Worm (Caenorhabditis elegans) whole organism, L2 larva: ENCODE data around the gene F33D4.4.

Experiments
- lin-39 ChIP-seq: fragments of 150-350 bp; optimal IDR thresholded peaks from 2 replicates; lab custom pipeline; 2014; ENCODE audit warnings: missing biosample characterization, missing genetic modification reagents, missing genetic modification characterization
- nhr-12 ChIP-seq: fragments of 150-350 bp; optimal IDR thresholded peaks from 2 replicates; lab custom pipeline; 2014; ENCODE audit warnings: missing biosample characterization, missing genetic modification characterization
- snpc-4 ChIP-seq: fragments of 150-350 bp; optimal IDR thresholded peaks from 2 replicates; lab custom pipeline; 2014; ENCODE audit warnings: missing biosample characterization, missing genetic modification characterization

DNA sequence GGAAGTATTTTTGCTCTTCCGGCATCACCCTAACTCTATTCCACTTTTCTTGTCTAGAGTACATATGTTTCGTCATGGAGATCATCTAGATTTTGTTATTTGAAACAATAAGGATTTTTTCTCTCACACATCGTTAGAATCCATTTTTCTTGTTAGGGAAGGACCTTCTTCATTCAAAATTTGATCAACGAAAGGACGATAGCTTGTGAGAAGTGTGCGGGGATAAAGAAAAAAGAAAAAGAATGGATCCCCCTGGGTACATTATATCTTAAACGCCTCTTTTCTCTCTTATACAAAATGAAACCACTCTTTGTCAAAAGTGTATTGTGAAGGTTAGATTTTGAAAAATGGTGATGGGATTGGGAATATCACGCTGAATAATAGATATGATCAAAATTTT lies 45.1 kb downstream of the F33D4.4 start:
- TF ChIP-seq nhr-12 (tag; lab: Kevin White, UChicago) (no peak), snpc-4 (tag; lab: Kevin White, UChicago) (no peak), lin-39 (tag; lab: Kevin White, UChicago) (no peak)
